Worm (Caenorhabditis elegans): ENCODE data around the gene zig-6.

- TF ChIP-seq F37B4.10 (GFP tag; IDR thresholded peaks at IDR 0.05) (no peak), madf-3 (GFP tag; IDR thresholded peaks at IDR 0.05) (no peak), unc-62 (GFP tag; optimal IDR thresholded peaks at IDR 0.05) (no peak), snpc-4 (GFP tag; optimal IDR thresholded peaks at IDR 0.05) (no peak), snpc-4 (tag; optimal IDR thresholded peaks at IDR 0.05) (no peak), mxl-1 (tag; optimal IDR thresholded peaks at IDR 0.05) (no peak), gei-17 (GFP tag; optimal IDR thresholded peaks at IDR 0.05) (no peak), F39B2.1 (GFP tag; IDR thresholded peaks at IDR 0.05) (no peak), B0336.3 (GFP tag; IDR thresholded peaks at IDR 0.05) (no peak), unc-130 (GFP tag; optimal IDR thresholded peaks at IDR 0.05) (no peak), mel-28 (tag; optimal IDR thresholded peaks at IDR 0.05; ENCODE audit: borderline replicate concordance) (no peak)
Measured at ce11 chrX:5208326-5208725, 19.4 kb upstream of the zig-6 start.
